Worm (Caenorhabditis elegans) whole organism, L4 larva: ENCODE data around the gene str-155.

Experiments used
- aly-2 ChIP-seq: sonication (generic microtip); optimal IDR thresholded peaks from 2 replicates; lab custom pipeline; 2018; ENCODE audit warnings: missing biosample characterization, missing genetic modification characterization
- ama-1 ChIP-seq: fragments of 150-350 bp; optimal IDR thresholded peaks from 2 replicates; lab custom pipeline; 2014; ENCODE audit warnings: inconsistent platforms, mixed read lengths
- jun-1 ChIP-seq: fragments of 150-350 bp; optimal IDR thresholded peaks from 2 replicates; lab custom pipeline; 2014; ENCODE audit warnings: missing biosample characterization, missing genetic modification reagents, missing genetic modification characterization
- lin-1 ChIP-seq: fragments of 200-800 bp; sonication (Bioruptor generic); IDR thresholded peaks from 2 replicates; pipeline ENCODE4 v1.3.6; 2022; ENCODE audit warnings: missing genetic modification reagents, missing genetic modification characterization, missing compliant biosample characterization
- lin-13 ChIP-seq: fragments of 150-350 bp; optimal IDR thresholded peaks from 2 replicates; lab custom pipeline; 2014; ENCODE audit warnings: missing biosample characterization, missing genetic modification reagents, missing genetic modification characterization
- lin-15B ChIP-seq: fragments of 150-350 bp; sonication (generic microtip); optimal IDR thresholded peaks from 3 replicates; lab custom pipeline; 2014; ENCODE audit warnings: missing biosample characterization, missing genetic modification characterization
- nhr-77 ChIP-seq: fragments of 150-350 bp; optimal IDR thresholded peaks from 2 replicates; lab custom pipeline; 2014; ENCODE audit warnings: missing biosample characterization, missing genetic modification characterization
- pha-4 ChIP-seq, 2 experiments: fragments of 150-350 bp in 1 of 2; fragments of 200-800 bp in 1 of 2; sonication (Bioruptor generic) in 1 of 2; IDR thresholded peaks in 1 of 2; optimal IDR thresholded peaks in 1 of 2; 2 replicates each; pipeline versions ENCODE4 v1.3.6 to Lab custom; 2014 to 2022; ENCODE audit warnings: missing genetic modification characterization in 2 of 2, missing genetic modification reagents in 2 of 2, missing biosample characterization in 1 of 2, missing compliant biosample characterization in 1 of 2
- saeg-2 ChIP-seq: fragments of 200-800 bp; sonication (Bioruptor generic); IDR thresholded peaks from 2 replicates; pipeline ENCODE4 v1.3.6; 2022; ENCODE audit warnings: missing genetic modification reagents, missing genetic modification characterization, missing compliant biosample characterization

DNA sequence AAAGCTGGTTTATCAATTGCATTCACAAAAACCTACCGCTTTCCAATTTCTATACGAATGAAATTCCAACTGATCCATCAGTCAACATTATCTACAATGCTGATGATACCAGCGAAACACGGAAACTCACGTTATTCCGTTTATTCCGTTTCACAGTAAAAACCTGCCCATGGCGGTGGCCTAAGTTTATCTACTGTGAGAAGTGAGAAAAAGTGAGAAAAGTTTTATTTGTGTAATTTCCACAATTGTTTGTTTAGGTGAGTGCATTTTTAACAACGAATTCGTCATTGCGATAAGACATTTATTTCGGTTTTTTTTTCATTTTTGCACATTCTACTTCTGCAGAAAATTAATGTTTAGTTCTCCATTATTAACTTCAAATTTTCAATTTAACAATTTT lies 14.3 kb downstream of the str-155 start, which contains the start of gene Y9C9A.8:
- TF ChIP-seq ama-1 (no peak), jun-1 (tag; lab: Kevin White, UChicago) (no peak), pha-4 (GFP tag; IDR thresholded peaks at IDR 0.05; lab: Robert Waterston, UW) (no peak), pha-4 (tag; optimal IDR thresholded peaks at IDR 0.05; lab: Kevin White, UChicago) (no peak), nhr-77 (no peak), saeg-2 (GFP tag; lab: Robert Waterston, UW) (no peak), lin-15B (tag; lab: Kevin White, UChicago) (no peak), aly-2 (tag; lab: Kevin White, UChicago) (no peak), lin-13 (GFP tag; lab: Kevin White, UChicago) (no peak), lin-1 (GFP tag; lab: Robert Waterston, UW) (no peak)
